Worm (Caenorhabditis elegans) whole organism, L1 larva: ENCODE results near the gene srv-14.

ENCODE experiments used
- F16B12.6 ChIP-seq: fragments of 150-350 bp; optimal IDR thresholded peaks from 2 replicates; lab custom pipeline; 2014; ENCODE audit warnings: missing biosample characterization, missing genetic modification characterization
- blmp-1 ChIP-seq: fragments of 150-350 bp; optimal IDR thresholded peaks from 2 replicates; lab custom pipeline; 2014; ENCODE audit warnings: missing biosample characterization, missing genetic modification characterization
- ceh-8 ChIP-seq: fragments of 200-800 bp; sonication (Bioruptor generic); optimal IDR thresholded peaks from 2 replicates; lab custom pipeline; 2018; ENCODE audit warnings: mild to moderate bottlenecking, missing genetic modification characterization, moderate library complexity, missing compliant biosample characterization
- ceh-82 ChIP-seq, 3 experiments: fragments of 150-350 bp in 1 of 3; sonication (generic microtip) in 2 of 3; optimal IDR thresholded peaks; 2 replicates each; lab custom pipeline; 2014 to 2017; ENCODE audit warnings: missing biosample characterization in 3 of 3, missing genetic modification characterization in 3 of 3
- efl-1 ChIP-seq, 4 experiments: fragments of 150-350 bp; optimal IDR thresholded peaks in 3 of 4; peaks in 1 of 4; 1 replicate in 1 of 4; 2 replicates in 3 of 4; lab custom pipeline; 2014; ENCODE audit warnings: missing biosample characterization in 2 of 4, missing genetic modification characterization in 2 of 4, missing genetic modification reagents in 2 of 4
- efl-3 ChIP-seq: fragments of 200-800 bp; sonication (Bioruptor generic); optimal IDR thresholded peaks from 2 replicates; lab custom pipeline; 2018; ENCODE audit warnings: mild to moderate bottlenecking, missing genetic modification characterization, missing compliant biosample characterization
- elt-2 ChIP-seq: sonication (generic microtip); optimal IDR thresholded peaks from 2 replicates; lab custom pipeline; 2016; ENCODE audit warnings: missing genetic modification characterization, mild to moderate bottlenecking, inconsistent platforms, missing compliant biosample characterization, missing genetic modification reagents
- ets-5 ChIP-seq: fragments of 200-800 bp; sonication (Bioruptor generic); IDR thresholded peaks from 2 replicates; pipeline ENCODE4 v1.3.6; 2022; ENCODE audit warnings: missing genetic modification characterization, missing compliant biosample characterization
- fkh-8 ChIP-seq: sonication (generic microtip); optimal IDR thresholded peaks from 2 replicates; lab custom pipeline; 2016; ENCODE audit warnings: mild to moderate bottlenecking, missing genetic modification characterization, missing compliant biosample characterization
- fos-1 ChIP-seq: fragments of 150-350 bp; optimal IDR thresholded peaks from 2 replicates; lab custom pipeline; 2014; ENCODE audit warnings: missing biosample characterization, missing genetic modification characterization
- hlh-4 ChIP-seq: sonication (generic microtip); optimal IDR thresholded peaks from 2 replicates; lab custom pipeline; 2016; ENCODE audit warnings: mild to moderate bottlenecking, missing genetic modification characterization, missing compliant biosample characterization
- lin-13 ChIP-seq: fragments of 150-350 bp; optimal IDR thresholded peaks from 2 replicates; lab custom pipeline; 2014; ENCODE audit warnings: missing biosample characterization, missing genetic modification reagents, missing genetic modification characterization
- lir-3 ChIP-seq: sonication (generic microtip); optimal IDR thresholded peaks from 2 replicates; lab custom pipeline; 2016; ENCODE audit warnings: mild to moderate bottlenecking, missing genetic modification characterization, moderate library complexity, missing compliant biosample characterization; ENCODE audit not compliant: poor library complexity
- mab-9 ChIP-seq: fragments of 200-800 bp; sonication (Bioruptor generic); IDR thresholded peaks from 2 replicates; pipeline ENCODE4 v1.3.6; 2022; ENCODE audit warnings: missing genetic modification reagents, missing genetic modification characterization, missing compliant biosample characterization
- mep-1 ChIP-seq: fragments of 150-350 bp; optimal IDR thresholded peaks from 2 replicates; lab custom pipeline; 2014; ENCODE audit warnings: missing biosample characterization, missing genetic modification characterization
- nhr-19 ChIP-seq: fragments of 200-800 bp; sonication (Bioruptor generic); conservative IDR thresholded peaks from 2 replicates; pipeline ENCODE4 v1.3.6; 2022; ENCODE audit warnings: missing genetic modification characterization, missing compliant biosample characterization
- nhr-20 ChIP-seq: sonication (generic microtip); optimal IDR thresholded peaks from 2 replicates; lab custom pipeline; 2016; ENCODE audit warnings: mild to moderate bottlenecking, missing genetic modification characterization, missing compliant biosample characterization
- nhr-76 ChIP-seq: sonication (generic microtip); optimal IDR thresholded peaks from 2 replicates; lab custom pipeline; 2017; ENCODE audit warnings: missing biosample characterization, missing genetic modification characterization
- nhr-90 ChIP-seq: sonication (generic microtip); optimal IDR thresholded peaks from 2 replicates; lab custom pipeline; 2016; ENCODE audit warnings: mild to moderate bottlenecking, missing genetic modification characterization, missing compliant biosample characterization; ENCODE audit not compliant: poor library complexity
- pag-3 ChIP-seq: sonication (generic microtip); optimal IDR thresholded peaks from 2 replicates; lab custom pipeline; 2017; ENCODE audit warnings: missing genetic modification characterization, mild to moderate bottlenecking, missing compliant biosample characterization, antibody characterized with exemption, borderline replicate concordance; ENCODE audit not compliant: insufficient read depth
- rnt-1 ChIP-seq: sonication (generic microtip); optimal IDR thresholded peaks from 2 replicates; lab custom pipeline; 2016; ENCODE audit warnings: mild to moderate bottlenecking, missing genetic modification characterization, moderate library complexity, missing compliant biosample characterization
- skn-1 ChIP-seq: fragments of 150-350 bp; optimal IDR thresholded peaks from 2 replicates; lab custom pipeline; 2014; ENCODE audit warnings: missing biosample characterization, missing genetic modification characterization
- swsn-7 ChIP-seq: sonication (generic microtip); optimal IDR thresholded peaks from 2 replicates; lab custom pipeline; 2016; ENCODE audit warnings: missing genetic modification characterization, missing compliant biosample characterization
- tbx-2 ChIP-seq: sonication (generic microtip); optimal IDR thresholded peaks from 2 replicates; lab custom pipeline; 2016; ENCODE audit warnings: missing genetic modification characterization, missing compliant biosample characterization
- tlp-1 ChIP-seq: fragments of 150-350 bp; optimal IDR thresholded peaks from 2 replicates; lab custom pipeline; 2014; ENCODE audit warnings: missing biosample characterization, missing genetic modification characterization
- unc-30 ChIP-seq: sonication (generic microtip); optimal IDR thresholded peaks from 2 replicates; lab custom pipeline; 2017; ENCODE audit warnings: missing biosample characterization, missing genetic modification characterization
- unc-86 ChIP-seq: sonication (generic microtip); optimal IDR thresholded peaks from 2 replicates; lab custom pipeline; 2016; ENCODE audit warnings: missing genetic modification characterization, missing compliant biosample characterization
- unc-98 ChIP-seq: fragments of 200-800 bp; sonication (Bioruptor generic); IDR thresholded peaks from 2 replicates; pipeline ENCODE4 v1.3.6; 2022; ENCODE audit warnings: missing genetic modification characterization, missing compliant biosample characterization
- xbp-1 ChIP-seq: sonication (generic microtip); optimal IDR thresholded peaks from 2 replicates; lab custom pipeline; 2016; ENCODE audit warnings: missing genetic modification characterization, missing compliant biosample characterization
- zag-1 ChIP-seq: fragments of 150-350 bp; optimal IDR thresholded peaks from 2 replicates; lab custom pipeline; 2014; ENCODE audit warnings: missing biosample characterization, missing genetic modification characterization
- ztf-4 ChIP-seq: fragments of 150-350 bp; optimal IDR thresholded peaks from 2 replicates; lab custom pipeline; 2014; ENCODE audit warnings: missing biosample characterization, missing genetic modification characterization

The srv-14 gene

DNA sequence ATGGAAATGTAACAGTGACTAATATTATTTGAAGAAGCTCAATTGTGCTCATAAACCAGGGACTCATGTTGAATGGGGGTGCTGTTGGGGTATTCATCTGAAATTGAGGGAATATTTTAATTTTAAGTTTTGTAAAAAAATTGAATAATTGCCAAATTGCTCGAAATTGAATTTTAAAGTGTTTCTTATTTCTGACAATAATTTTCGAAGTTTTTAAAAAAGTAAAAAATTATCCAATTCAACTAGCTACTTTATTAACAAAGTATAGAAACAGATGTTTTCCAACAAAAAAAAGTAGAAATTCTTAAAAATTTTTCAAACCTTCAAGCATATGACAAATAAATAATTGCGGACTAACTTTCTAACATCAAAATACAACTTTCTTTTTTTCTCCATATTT, at the start of gene srv-14:
TSS of gene srv-14 (minus strand) at position 101 of the 400 bp plus-strand sequence.
- TF ChIP-seq mep-1 (tag; lab: Kevin White, UChicago) = no peak
- TF ChIP-seq nhr-90 (tag; lab: Kevin White, UChicago) = no peak
- no peak for TF ChIP-seq ceh-8 (GFP tag; lab: Kevin White, UChicago)
- no peak for TF ChIP-seq lir-3 (tag; lab: Kevin White, UChicago)
- no peak for TF ChIP-seq lin-13 (GFP tag; lab: Kevin White, UChicago)
- TF ChIP-seq rnt-1 = no peak
- TF ChIP-seq efl-3 (GFP tag; lab: Kevin White, UChicago) = no peak
- no peak for TF ChIP-seq ets-5 (GFP tag; lab: Robert Waterston, UW)
- no peak for TF ChIP-seq unc-98 (GFP tag; lab: Robert Waterston, UW)
- TF ChIP-seq tbx-2 (tag; lab: Kevin White, UChicago) = no peak

ce11 chrIV:15941403-15941802, 47.4 kb upstream of the srv-14 start, which contains the start of gene Y105C5B.11:
Gene Y105C5B.11 (minus strand): TSS chrIV:15941503.
- TF ChIP-seq skn-1 (tag; lab: Kevin White, UChicago) (no peak), nhr-19 (no peak), ceh-8 (GFP tag; lab: Kevin White, UChicago) (no peak), nhr-20 (tag; lab: Kevin White, UChicago) (no peak), pag-3 (tag; lab: Kevin White, UChicago) (no peak), fkh-8 (tag; lab: Kevin White, UChicago) (no peak), mab-9 (GFP tag; lab: Robert Waterston, UW) (no peak), F16B12.6 (tag; lab: Kevin White, UChicago) (no peak), zag-1 (tag; lab: Kevin White, UChicago) (no peak), ceh-82 (tag; optimal IDR thresholded peaks at IDR 0.05; lab: Kevin White, UChicago) (no peak), xbp-1 (no peak), unc-30 (tag; lab: Kevin White, UChicago) (no peak), tlp-1 (no peak), unc-86 (no peak), fos-1 (tag; lab: Kevin White, UChicago) (no peak), hlh-4 (tag; lab: Kevin White, UChicago) (no peak), elt-2 (tag; lab: Kevin White, UChicago) (no peak)

DNA sequence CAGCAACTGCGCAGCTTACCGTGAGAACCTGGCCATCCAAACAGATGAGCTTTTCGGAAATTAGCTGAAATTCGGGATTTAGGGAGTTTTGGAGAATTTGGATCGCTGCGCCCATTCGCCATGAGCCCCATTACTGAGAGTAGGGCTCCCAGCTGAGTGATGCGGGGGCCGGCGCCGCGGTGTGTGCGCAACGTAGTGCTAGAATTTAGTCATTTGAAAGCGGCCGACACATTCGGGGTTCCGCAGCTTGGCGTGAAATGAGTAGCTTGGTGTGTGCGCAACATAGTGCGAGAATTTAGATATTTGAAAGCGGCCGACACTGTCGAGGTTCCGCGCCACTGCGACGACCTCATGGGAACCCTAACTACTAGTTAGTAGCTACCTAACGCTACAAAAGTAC, 46.8 kb upstream of the srv-14 start:
- TF ChIP-seq efl-1 (optimal IDR thresholded peaks at IDR 0.05; lab: Kevin White, UChicago) (no peak), efl-1 (GFP tag; optimal IDR thresholded peaks at IDR 0.05 in 1 of 2; lab: Kevin White, UChicago) (peak in 1 of 2 experiments; percentile 18), blmp-1 (tag; lab: Kevin White, UChicago) (no peak)
- TF ChIP-seq, all 84 proteins: peak for 1

DNA sequence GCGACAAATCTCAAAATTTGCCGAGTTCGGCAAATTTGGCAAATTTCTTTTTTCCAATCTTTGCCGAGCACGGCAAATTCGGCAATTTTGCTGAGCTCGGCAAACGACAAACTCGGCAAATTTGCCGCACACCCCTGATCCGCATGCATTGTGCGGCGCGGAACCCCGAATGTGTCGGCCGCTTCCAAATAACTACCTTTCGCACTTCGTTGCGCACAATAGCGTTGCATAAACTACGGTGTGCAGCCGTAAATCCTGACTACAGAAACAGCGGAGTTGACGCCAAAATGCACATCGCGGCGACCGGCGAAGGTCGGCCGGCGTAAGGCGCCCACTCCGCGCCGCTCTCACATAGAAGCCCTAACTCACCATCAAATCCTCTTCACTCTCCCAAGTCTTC, 44.4 kb upstream of the srv-14 start:
- TF ChIP-seq nhr-76 (tag; lab: Kevin White, UChicago) (no peak), hlh-4 (tag; lab: Kevin White, UChicago) (no peak), ceh-8 (GFP tag; lab: Kevin White, UChicago) (no peak), blmp-1 (tag; lab: Kevin White, UChicago) (no peak), swsn-7 (tag; lab: Kevin White, UChicago) (no peak)

DNA sequence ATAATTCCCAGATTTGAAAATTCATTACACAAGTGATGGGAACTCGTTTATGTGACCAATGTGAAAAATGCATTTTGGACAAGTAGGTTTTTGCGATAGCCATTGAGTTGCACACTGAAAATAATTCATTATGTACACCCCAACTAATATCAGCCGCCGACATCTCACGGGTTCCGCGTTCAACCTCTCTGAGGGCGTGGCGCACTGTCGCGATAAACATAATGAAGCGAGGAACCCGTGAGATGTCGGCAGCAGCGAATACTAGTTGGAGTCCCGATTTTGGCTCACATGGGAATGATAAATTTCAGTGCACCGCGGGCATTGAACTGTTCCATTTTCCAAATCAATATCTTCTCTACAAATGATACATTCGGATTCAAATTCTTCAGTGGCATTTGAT, 43.1 kb upstream of the srv-14 start:
- no peak for TF ChIP-seq efl-1 (optimal IDR thresholded peaks at IDR 0.05; lab: Kevin White, UChicago)
- peak in 1 of 2 experiments; percentile 44 for TF ChIP-seq efl-1 (GFP tag; optimal IDR thresholded peaks at IDR 0.05 in 1 of 2; lab: Kevin White, UChicago)
- TF ChIP-seq nhr-20 (tag; lab: Kevin White, UChicago) = no peak

DNA sequence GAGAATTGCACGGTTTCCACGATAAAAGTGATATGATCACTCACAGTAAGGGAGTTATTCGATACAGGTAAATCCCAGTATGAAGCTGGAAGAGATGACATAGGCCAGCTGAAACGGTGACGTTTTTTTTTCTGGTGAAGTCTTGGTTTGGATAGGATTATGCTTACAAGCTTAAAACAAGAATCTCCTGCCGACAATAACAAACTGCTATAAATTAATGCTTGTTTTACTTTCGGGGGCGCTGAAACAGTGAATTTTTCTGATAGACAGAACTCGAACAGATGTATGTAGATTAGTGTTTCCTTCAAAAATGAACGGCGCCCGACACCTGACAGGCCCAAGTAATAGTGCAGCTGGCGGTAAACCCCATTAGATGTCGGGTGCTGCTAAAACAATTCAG, 39.8 kb upstream of the srv-14 start, which contains the start of gene srv-16:
TSS of gene srv-16 (minus strand) at position 101 of the 400 bp plus-strand sequence.
- no peak for TF ChIP-seq ztf-4 (tag; lab: Kevin White, UChicago)
- no peak for TF ChIP-seq tbx-2 (tag; lab: Kevin White, UChicago)
